Worm (Caenorhabditis elegans) whole organism, mixed stage, embryonic: ENCODE results near the gene sart-3.

Experiments used
- ces-1 ChIP-seq: fragments of 150-350 bp; optimal IDR thresholded peaks from 2 replicates; lab custom pipeline; 2014; ENCODE audit warnings: missing biosample characterization, missing genetic modification reagents, missing genetic modification characterization
- lin-13 ChIP-seq: fragments of 150-350 bp; optimal IDR thresholded peaks from 2 replicates; lab custom pipeline; 2014; ENCODE audit warnings: missing biosample characterization, missing genetic modification characterization
- lin-32 ChIP-seq: fragments of 200-800 bp; sonication (Bioruptor generic); optimal IDR thresholded peaks from 2 replicates; lab custom pipeline; 2018; ENCODE audit warnings: mild to moderate bottlenecking, missing genetic modification characterization, missing compliant biosample characterization
- lsy-2 ChIP-seq: fragments of 150-350 bp; optimal IDR thresholded peaks from 2 replicates; lab custom pipeline; 2014; ENCODE audit warnings: missing biosample characterization, missing genetic modification characterization
- nhr-12 ChIP-seq: fragments of 150-350 bp; optimal IDR thresholded peaks from 2 replicates; lab custom pipeline; 2014; ENCODE audit warnings: missing biosample characterization, missing genetic modification characterization
- nhr-2 ChIP-seq: fragments of 150-350 bp; optimal IDR thresholded peaks from 2 replicates; lab custom pipeline; 2014; ENCODE audit warnings: missing biosample characterization, missing genetic modification characterization
- nhr-76 ChIP-seq: sonication (generic microtip); optimal IDR thresholded peaks from 2 replicates; lab custom pipeline; 2017; ENCODE audit warnings: missing biosample characterization, missing genetic modification characterization
- pha-4 ChIP-seq: fragments of 150-350 bp; optimal IDR thresholded peaks from 2 replicates; lab custom pipeline; 2018; ENCODE audit warnings: missing biosample characterization, missing genetic modification reagents, missing genetic modification characterization
- unc-62 ChIP-seq: fragments of 150-350 bp; optimal IDR thresholded peaks from 2 replicates; lab custom pipeline; 2014; ENCODE audit warnings: missing biosample characterization, missing genetic modification reagents, missing genetic modification characterization

ce11 chrIV:11352768-11353167 lies 20.0 kb upstream of the sart-3 start:
- TF ChIP-seq nhr-2 (tag; lab: Kevin White, UChicago) (no peak), lin-32 (GFP tag; lab: Kevin White, UChicago) (no peak), pha-4 (no peak), lin-13 (tag; lab: Kevin White, UChicago) (no peak), unc-62 (GFP tag; lab: Kevin White, UChicago) (no peak), nhr-76 (no peak), nhr-12 (no peak), lsy-2 (tag; lab: Kevin White, UChicago) (no peak), ces-1 (GFP tag; lab: Kevin White, UChicago) (no peak)
